Fruit fly (Drosophila melanogaster): ENCODE results near the gene Spn28F.

Gene Spn28F

dm6 chr2L:8239712-8240245 is 1.8 kb downstream of the Spn28F start, which contains the start of gene Pvr (continued):
- TF ChIP-seq CG10431 (GFP tag; optimal IDR thresholded peaks at IDR 0.05), result no peak
- no peak for TF ChIP-seq CG12299 (tag; optimal IDR thresholded peaks at IDR 0.05)
- TF ChIP-seq Abd-B (GFP tag; optimal IDR thresholded peaks at IDR 0.05), result peak; percentile 10
- TF ChIP-seq CG12155 (GFP tag; optimal IDR thresholded peaks at IDR 0.05), result no peak
- TF ChIP-seq CG13296 (GFP tag; optimal IDR thresholded peaks at IDR 0.05), result no peak
- TF ChIP-seq Sry-β (GFP tag; optimal IDR thresholded peaks at IDR 0.05), result no peak
- TF ChIP-seq al (GFP tag; IDR thresholded peaks at IDR 0.05), result no peak
- no peak for TF ChIP-seq CG15479 (GFP tag; optimal IDR thresholded peaks at IDR 0.05)
- TF ChIP-seq CG12942 (GFP tag; optimal IDR thresholded peaks at IDR 0.05), result no peak
- no peak for TF ChIP-seq gt (GFP tag; IDR thresholded peaks at IDR 0.05)
- TF ChIP-seq zfh1 (GFP tag; IDR thresholded peaks at IDR 0.05), result no peak
- no peak for TF ChIP-seq ro (GFP tag; IDR thresholded peaks at IDR 0.05)
- TF ChIP-seq CG6254 (GFP tag; optimal IDR thresholded peaks at IDR 0.05), result no peak
- peak; percentile 86 for TF ChIP-seq Med (GFP tag)
- TF ChIP-seq nerfin-2 (GFP tag; IDR thresholded peaks at IDR 0.05; ENCODE audit: partially characterized antibody), result peak; percentile 89
- TF ChIP-seq bigmax (GFP tag; optimal IDR thresholded peaks at IDR 0.05), result no peak
- TF ChIP-seq sens (GFP tag), result no peak
- TF ChIP-seq Eip74EF (GFP tag; optimal IDR thresholded peaks at IDR 0.05), result no peak
- TF ChIP-seq eve (GFP tag; optimal IDR thresholded peaks at IDR 0.05), result no peak
- TF ChIP-seq oc (tag; optimal IDR thresholded peaks at IDR 0.05), result no peak
- no peak for TF ChIP-seq Atf6 (GFP tag; IDR thresholded peaks at IDR 0.05)
- no peak for TF ChIP-seq CG1832 (GFP tag; optimal IDR thresholded peaks at IDR 0.05)
- no peak for TF ChIP-seq CG1602 (GFP tag; optimal IDR thresholded peaks at IDR 0.05)
- peak; percentile 96 for TF ChIP-seq sna (GFP tag; IDR thresholded peaks at IDR 0.05; ENCODE audit: partially characterized antibody)
- no peak for TF ChIP-seq CG7987 (GFP tag; optimal IDR thresholded peaks at IDR 0.05)
- no peak for TF ChIP-seq CG30431 (GFP tag; optimal IDR thresholded peaks at IDR 0.05)
- no peak for TF ChIP-seq pnt (GFP tag; optimal IDR thresholded peaks at IDR 0.05)
- TF ChIP-seq CG14441 (GFP tag; IDR thresholded peaks at IDR 0.05), result no peak
- TF ChIP-seq dimm (GFP tag; IDR thresholded peaks at IDR 0.05), result no peak
- no peak for TF ChIP-seq dati (GFP tag; IDR thresholded peaks at IDR 0.05)
- no peak for TF ChIP-seq Ssrp (tag; optimal IDR thresholded peaks at IDR 0.05)
- TF ChIP-seq CG12104 (GFP tag; optimal IDR thresholded peaks at IDR 0.05), result no peak
- no peak for TF ChIP-seq sug (tag; optimal IDR thresholded peaks at IDR 0.05)
- TF ChIP-seq Ets97D (GFP tag; optimal IDR thresholded peaks at IDR 0.05), result peak; percentile 71
- no peak for TF ChIP-seq B-H1 (GFP tag; IDR thresholded peaks at IDR 0.05)
- TF ChIP-seq D19A (tag; optimal IDR thresholded peaks at IDR 0.05), result no peak
- TF ChIP-seq CG9727 (GFP tag; optimal IDR thresholded peaks at IDR 0.05), result no peak
- no peak for TF ChIP-seq hth (optimal IDR thresholded peaks at IDR 0.05)
- no peak for TF ChIP-seq seq (GFP tag; IDR thresholded peaks at IDR 0.05)
- TF ChIP-seq Bdp1 (GFP tag; optimal IDR thresholded peaks at IDR 0.05), result no peak
- no peak for TF ChIP-seq ATbp (GFP tag; optimal IDR thresholded peaks at IDR 0.05)
- no peak for TF ChIP-seq CG8765 (GFP tag; IDR thresholded peaks at IDR 0.05)
- no peak for TF ChIP-seq Trl (optimal IDR thresholded peaks at IDR 0.05)
- TF ChIP-seq Trl (GFP tag; optimal IDR thresholded peaks at IDR 0.05), result no peak
- TF ChIP-seq CG1647 (GFP tag; optimal IDR thresholded peaks at IDR 0.05), result no peak
- no peak for TF ChIP-seq NK7.1 (GFP tag; optimal IDR thresholded peaks at IDR 0.05)
- TF ChIP-seq CG18476 (GFP tag; optimal IDR thresholded peaks at IDR 0.05), result peak; percentile 36
- peak; percentile 74 for TF ChIP-seq Lhr (GFP tag; optimal IDR thresholded peaks at IDR 0.05)
- TF ChIP-seq Xbp1 (GFP tag; optimal IDR thresholded peaks at IDR 0.05), result peak; percentile 23
- no peak; the same call in 3 of the 4 replicates for TF ChIP-seq Gug (GFP tag; IDR thresholded peaks at IDR 0.05)
- no peak for TF ChIP-seq CG17328 (GFP tag; IDR thresholded peaks at IDR 0.05)
- TF ChIP-seq crc (GFP tag; optimal IDR thresholded peaks at IDR 0.05), result no peak
- no peak for TF ChIP-seq sisA (GFP tag; IDR thresholded peaks at IDR 0.05)
